Fruit fly (Drosophila melanogaster): ENCODE measurements around the gene Ulp1.
A peak's percentile ranks its signal among the peaks of the same experiment; 100 is the strongest.

Gene Ulp1

DNA sequence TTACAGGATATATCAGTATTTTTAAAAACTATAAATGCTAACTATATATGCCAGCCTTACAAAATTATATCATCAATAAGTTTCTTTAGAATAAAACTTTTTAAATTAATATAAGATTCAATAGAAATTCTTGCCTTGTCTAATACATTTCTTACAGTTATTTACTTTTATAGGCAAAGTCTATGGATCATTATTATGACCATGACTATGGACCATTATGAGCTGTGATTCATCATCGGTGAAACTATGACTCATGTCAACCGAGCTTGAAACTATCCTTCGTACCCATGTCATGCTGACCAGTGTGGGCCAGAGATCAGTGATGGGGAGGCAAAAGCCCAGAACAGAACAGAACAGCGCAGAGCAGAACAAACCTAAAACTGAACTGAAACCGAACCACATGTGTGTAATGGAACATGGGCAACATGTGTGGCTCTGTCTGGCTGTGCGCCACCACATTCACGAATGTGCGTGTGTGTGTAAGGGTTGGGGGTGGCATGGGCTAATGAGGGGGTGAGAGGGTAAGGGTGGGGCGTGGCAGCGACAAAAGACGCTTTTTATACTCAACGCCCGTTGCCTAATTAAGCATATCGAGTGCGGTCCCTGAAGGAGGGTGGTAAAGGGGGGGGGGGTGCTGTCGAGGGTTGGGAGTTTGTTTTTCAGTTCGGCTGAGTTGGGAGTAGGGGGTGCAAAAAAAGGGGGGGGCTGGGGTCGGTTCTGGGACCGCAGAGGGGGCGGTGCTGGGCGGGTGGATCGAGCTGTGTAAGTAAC is 49.3 kb downstream of the Ulp1 start (continued):
- TF ChIP-seq bsh (GFP tag; optimal IDR thresholded peaks at IDR 0.05) (peak in 1 of 2 experiments; percentile 24), ERR (GFP tag; optimal IDR thresholded peaks at IDR 0.05) (no peak), dmrt11E (tag; optimal IDR thresholded peaks at IDR 0.05) (peak; percentile 19), ttk (GFP tag; IDR thresholded peaks at IDR 0.05) (0 out of 2 replicates have a peak, but pooled peaks have one; percentile 12), ro (GFP tag; IDR thresholded peaks at IDR 0.05) (no peak), Antp (GFP tag; optimal IDR thresholded peaks at IDR 0.05) (no peak), HLHmδ (GFP tag; optimal IDR thresholded peaks at IDR 0.05) (no peak), CG15696 (tag; optimal IDR thresholded peaks at IDR 0.05) (no peak), Oli (tag; optimal IDR thresholded peaks at IDR 0.05) (peak; percentile 9), CHES-1-like (GFP tag; optimal IDR thresholded peaks at IDR 0.05) (no peak), nmo (GFP tag; optimal IDR thresholded peaks at IDR 0.05) (peak; percentile 11), CG10543 (GFP tag; optimal IDR thresholded peaks at IDR 0.05) (peak; percentile 11), eyg (GFP tag; optimal IDR thresholded peaks at IDR 0.05) (no peak), CG31441 (GFP tag; IDR thresholded peaks at IDR 0.05) (0 out of 2 replicates have a peak, but pooled peaks have one; percentile 23), Vsx1 (GFP tag; optimal IDR thresholded peaks at IDR 0.05) (no peak), CG16815 (GFP tag; optimal IDR thresholded peaks at IDR 0.05) (no peak), CG1529 (GFP tag; optimal IDR thresholded peaks at IDR 0.05) (no peak), CG2116 (GFP tag; optimal IDR thresholded peaks at IDR 0.05) (no peak), lilli (GFP tag; optimal IDR thresholded peaks at IDR 0.05) (no peak), dmrt99B (tag; optimal IDR thresholded peaks at IDR 0.05) (peak; percentile 6), CG2678 (tag; optimal IDR thresholded peaks at IDR 0.05) (peak; percentile 27)

DNA sequence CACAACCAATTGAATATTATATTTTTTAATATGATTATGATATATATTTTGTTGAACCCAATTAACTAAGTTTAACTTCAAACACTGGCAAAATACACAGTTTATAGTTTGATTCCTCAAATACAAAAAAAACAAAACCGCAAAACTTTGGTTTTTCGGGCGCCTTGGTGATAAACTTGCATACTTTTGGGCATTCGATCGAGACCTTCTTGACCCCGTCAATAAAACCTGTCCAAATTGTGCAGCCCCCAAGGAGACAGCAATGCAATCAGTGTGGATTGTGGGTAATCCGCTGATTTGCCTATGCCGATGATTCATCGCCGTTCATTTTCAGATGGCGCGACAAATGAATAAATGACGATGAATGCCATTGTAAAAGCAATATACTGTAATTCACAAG is 50.5 kb downstream of the Ulp1 start:
- TF ChIP-seq CG17328 (GFP tag; IDR thresholded peaks at IDR 0.05): no peak
- TF ChIP-seq Hr78 (GFP tag; optimal IDR thresholded peaks at IDR 0.05): peak in 1 of 2 experiments; percentile 67
- TF ChIP-seq CG9437 (GFP tag; optimal IDR thresholded peaks at IDR 0.05): no peak
- TF ChIP-seq luna (GFP tag; optimal IDR thresholded peaks at IDR 0.05): no peak
- TF ChIP-seq Dad (GFP tag; optimal IDR thresholded peaks at IDR 0.05): no peak
- no peak for TF ChIP-seq CG9876 (GFP tag; optimal IDR thresholded peaks at IDR 0.05)
- no peak for TF ChIP-seq CG10209 (GFP tag; optimal IDR thresholded peaks at IDR 0.05)
- TF ChIP-seq CG9609 (GFP tag; optimal IDR thresholded peaks at IDR 0.05): no peak
- TF ChIP-seq CG7271 (tag; optimal IDR thresholded peaks at IDR 0.05): no peak
- TF ChIP-seq vvl (GFP tag; IDR thresholded peaks at IDR 0.05): no peak
- TF ChIP-seq chinmo (GFP tag; IDR thresholded peaks at IDR 0.05; ENCODE audit: partially characterized antibody): 0 out of 4 replicates have a peak, but pooled peaks have one; percentile 27
- no peak for TF ChIP-seq sqz (GFP tag; optimal IDR thresholded peaks at IDR 0.05)

DNA sequence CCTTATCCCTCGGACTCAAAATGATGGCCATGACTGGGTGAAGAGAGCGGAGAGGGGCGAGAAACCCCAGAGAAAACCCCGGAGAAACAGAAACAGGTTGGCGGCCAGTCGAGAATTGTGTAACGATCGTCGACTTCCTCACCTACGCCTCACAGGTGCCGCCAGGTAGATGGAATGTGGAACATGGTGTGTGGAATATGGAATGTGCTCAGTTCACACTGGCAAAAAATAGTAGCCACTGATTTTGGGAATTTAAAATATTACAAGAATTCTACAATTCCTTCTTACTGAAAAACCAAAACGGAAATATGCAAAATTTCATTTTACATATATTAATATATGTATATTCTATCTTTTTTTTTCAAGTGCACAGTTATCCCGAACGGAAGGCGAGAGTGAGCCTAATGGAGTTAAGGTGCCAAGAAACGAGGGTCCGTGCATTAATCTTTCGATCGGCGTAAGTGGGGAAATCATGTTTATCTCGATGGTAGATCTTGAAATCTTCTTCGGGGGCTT is 52.0 kb downstream of the Ulp1 start:
- TF ChIP-seq CG13287 (GFP tag; IDR thresholded peaks at IDR 0.05; ENCODE audit: partially characterized antibody): no peak
- TF ChIP-seq MESR4 (GFP tag; optimal IDR thresholded peaks at IDR 0.05): peak; percentile 8
- TF ChIP-seq CG8388 (GFP tag; optimal IDR thresholded peaks at IDR 0.05): peak; percentile 82
- TF ChIP-seq CG13775 (GFP tag; optimal IDR thresholded peaks at IDR 0.05): peak; percentile 88
- peak; percentile 95 for TF ChIP-seq zen (tag; optimal IDR thresholded peaks at IDR 0.05)
- peak; percentile 89 for TF ChIP-seq CG7839 (tag; optimal IDR thresholded peaks at IDR 0.05)
- TF ChIP-seq CG2129 (GFP tag; IDR thresholded peaks at IDR 0.05; ENCODE audit: partially characterized antibody): no peak
- TF ChIP-seq Hey (tag; optimal IDR thresholded peaks at IDR 0.05): no peak
- peak; percentile 43; the same call in 1 of the 2 replicates for TF ChIP-seq CG5953 (GFP tag; IDR thresholded peaks at IDR 0.05)
- peak; percentile 75; the same call in 2 of the 3 replicates for TF ChIP-seq CG11695 (GFP tag; IDR thresholded peaks at IDR 0.05)
- no peak for TF ChIP-seq cg (GFP tag; optimal IDR thresholded peaks at IDR 0.05)
- TF ChIP-seq CG31365 (tag; optimal IDR thresholded peaks at IDR 0.05): no peak
- TF ChIP-seq MBD-R2 (GFP tag; IDR thresholded peaks at IDR 0.05): peak; percentile 59; the same call in 1 of the 2 replicates
- TF ChIP-seq CG6175 (GFP tag; IDR thresholded peaks at IDR 0.05): peak; percentile 52; the same call in 1 of the 3 replicates

Measured in whole organism, embryonic.